Worm (Caenorhabditis elegans): Measurements from ENCODE around the gene Y19D2B.2.

The Y19D2B.2 gene

DNA sequence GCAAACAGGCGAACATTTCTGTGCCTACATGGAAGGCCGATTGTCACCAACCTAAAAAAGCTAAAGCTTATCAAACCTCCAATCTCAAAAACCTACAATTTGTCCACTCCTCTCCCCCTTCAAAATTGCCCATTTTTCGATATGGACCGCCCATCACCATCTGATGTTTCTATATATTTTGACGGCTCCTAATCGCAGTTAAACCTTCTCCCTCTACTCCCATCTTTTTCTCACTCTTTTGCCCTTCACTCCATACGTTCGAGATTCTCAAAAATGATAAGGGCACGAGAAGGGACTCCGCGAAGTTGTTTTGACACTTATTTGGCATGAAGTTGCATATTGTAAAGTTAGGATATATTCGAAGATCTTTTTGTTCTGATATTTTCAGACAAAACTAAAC lies 35.1 kb downstream of the Y19D2B.2 start:
- peak; percentile 67 for TF ChIP-seq aha-1 (tag)
- TF ChIP-seq ceh-20 (GFP tag; IDR thresholded peaks at IDR 0.05): 0 out of 2 replicates have a peak, but pooled peaks have one; percentile 23
- no peak for TF ChIP-seq lin-15B (tag; optimal IDR thresholded peaks at IDR 0.05)
- TF ChIP-seq unc-39 (tag; optimal IDR thresholded peaks at IDR 0.05): no peak

DNA sequence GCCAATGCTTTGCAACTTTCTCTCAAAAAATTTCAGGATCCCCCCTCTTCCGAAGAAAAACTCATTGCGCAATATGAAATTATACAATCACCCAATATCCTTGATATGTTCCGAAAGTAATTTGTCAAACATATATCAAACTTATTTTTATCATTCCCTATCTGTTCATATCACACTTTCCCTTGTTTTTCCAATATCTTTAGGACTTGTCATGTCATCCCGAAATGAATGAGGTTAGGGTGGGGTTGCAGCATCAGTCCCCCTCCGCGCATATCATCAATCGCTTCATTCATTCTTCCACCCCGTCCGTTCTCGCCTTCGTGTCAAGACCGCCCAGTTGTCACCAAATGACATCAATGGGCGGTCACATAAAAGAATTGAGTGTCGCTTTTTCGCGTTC lies 35.6 kb downstream of the Y19D2B.2 start:
- TF ChIP-seq lin-29 (GFP tag; IDR thresholded peaks at IDR 0.05) (no peak), nhr-25 (tag; optimal IDR thresholded peaks at IDR 0.05; ENCODE audit: borderline replicate concordance, insufficient read depth) (no peak), F26F4.8 (GFP tag; conservative IDR thresholded peaks at IDR 0.05) (no peak), zfp-3 (GFP tag; conservative IDR thresholded peaks at IDR 0.05) (no peak), hlh-11 (tag; optimal IDR thresholded peaks at IDR 0.05) (no peak), php-3 (GFP tag; IDR thresholded peaks at IDR 0.05) (no peak), nhr-6 (tag; optimal IDR thresholded peaks at IDR 0.05) (no peak), Y105C5A.15 (GFP tag; IDR thresholded peaks at IDR 0.05) (no peak), D1046.2 (GFP tag; IDR thresholded peaks at IDR 0.05) (no peak)

DNA sequence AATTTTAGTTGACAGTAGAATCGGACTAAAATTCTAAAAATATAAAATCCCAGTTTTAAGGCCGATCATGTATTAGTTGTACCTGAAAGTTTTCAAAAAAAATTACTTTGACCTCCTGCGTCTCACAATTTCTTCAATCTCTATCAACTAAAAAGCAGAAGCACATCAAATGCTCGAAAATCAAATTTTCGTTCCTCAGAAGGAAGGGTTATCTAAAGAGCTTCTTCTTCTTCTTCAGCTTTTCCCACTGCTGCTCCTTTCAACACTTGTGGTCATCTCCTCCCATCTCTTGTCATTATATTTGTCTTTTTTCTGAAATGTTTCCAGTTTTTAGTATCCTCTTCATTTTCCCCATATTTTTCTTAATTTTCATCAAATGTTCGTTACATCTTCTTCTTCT lies 40.7 kb downstream of the Y19D2B.2 start:
- TF ChIP-seq saeg-2 (GFP tag; IDR thresholded peaks at IDR 0.05) (no peak), ceh-62 (tag; optimal IDR thresholded peaks at IDR 0.05) (no peak), zip-2 (tag; optimal IDR thresholded peaks at IDR 0.05) (no peak), daf-16 (GFP tag; optimal IDR thresholded peaks at IDR 0.05) (no peak), daf-16 (tag; optimal IDR thresholded peaks at IDR 0.05) (no peak), ama-1 (optimal IDR thresholded peaks at IDR 0.05) (no peak), tra-1 (GFP tag; IDR thresholded peaks at IDR 0.05) (no peak), dpl-1 (GFP tag; optimal IDR thresholded peaks at IDR 0.05) (no peak), Y48G9A.11 (GFP tag; IDR thresholded peaks at IDR 0.05) (no peak), T26A8.4 (GFP tag; IDR thresholded peaks at IDR 0.05) (no peak), mep-1 (tag; optimal IDR thresholded peaks at IDR 0.05) (no peak), nhr-237 (tag; optimal IDR thresholded peaks at IDR 0.05) (no peak), dve-1 (tag; optimal IDR thresholded peaks at IDR 0.05; ENCODE audit: insufficient read depth) (no peak), ZK546.5 (tag; optimal IDR thresholded peaks at IDR 0.05) (no peak), ztf-11 (tag; optimal IDR thresholded peaks at IDR 0.05) (no peak)

DNA sequence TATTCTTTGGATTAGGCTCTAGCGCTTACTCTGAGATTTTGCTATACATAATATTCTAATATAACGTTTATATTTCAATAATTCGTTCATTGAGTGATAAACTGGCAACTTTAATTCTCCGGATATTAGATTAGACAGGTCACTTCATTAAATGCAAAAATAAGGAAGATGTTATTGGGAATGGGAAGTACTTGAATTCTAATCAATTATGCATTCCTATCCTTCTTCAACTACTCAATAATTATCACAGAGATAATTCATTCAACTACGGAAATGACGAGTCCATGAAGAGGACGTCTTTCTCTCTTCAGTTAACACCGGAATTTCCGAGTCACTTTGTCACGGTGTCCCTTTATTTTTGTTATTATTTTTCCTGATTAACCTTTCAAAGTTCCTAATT lies 46.6 kb downstream of the Y19D2B.2 start:
- TF ChIP-seq unc-62 (GFP tag; optimal IDR thresholded peaks at IDR 0.05 in 1 of 2) (peak in 1 of 2 experiments; percentile 20), unc-62 (tag; optimal IDR thresholded peaks at IDR 0.05) (no peak), nhr-10 (tag; optimal IDR thresholded peaks at IDR 0.05) (no peak)

DNA sequence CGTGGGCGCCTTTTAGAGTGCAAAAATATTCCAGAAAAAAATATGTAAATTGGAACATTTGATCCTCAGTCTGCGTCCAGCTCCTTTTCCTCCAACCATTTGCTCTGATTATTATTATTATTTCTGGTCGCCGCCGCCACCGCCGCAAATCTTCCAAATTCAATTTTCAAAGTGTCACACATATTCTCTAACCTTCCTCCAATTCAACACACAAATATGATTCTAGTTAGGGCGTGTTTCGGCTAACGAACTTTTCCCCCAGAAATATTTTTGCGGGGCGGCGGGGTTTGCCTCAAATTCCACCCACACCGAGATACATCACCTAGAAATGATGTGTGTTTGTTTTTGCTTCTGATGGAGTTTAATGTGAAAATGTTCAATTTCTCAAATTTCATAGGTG lies 47.6 kb downstream of the Y19D2B.2 start:
- TF ChIP-seq nhr-11 (tag; optimal IDR thresholded peaks at IDR 0.05) (no peak), D1046.2 (GFP tag; IDR thresholded peaks at IDR 0.05) (no peak), Y105C5A.15 (GFP tag; IDR thresholded peaks at IDR 0.05) (no peak), daf-8 (GFP tag; IDR thresholded peaks at IDR 0.05) (no peak), gei-8 (GFP tag; optimal IDR thresholded peaks at IDR 0.05) (no peak), unc-130 (GFP tag; optimal IDR thresholded peaks at IDR 0.05) (no peak), dmd-8 (GFP tag; IDR thresholded peaks at IDR 0.05) (no peak), mep-1 (tag; optimal IDR thresholded peaks at IDR 0.05) (no peak), T20F7.1 (GFP tag; optimal IDR thresholded peaks at IDR 0.05) (no peak), nhr-237 (tag; optimal IDR thresholded peaks at IDR 0.05) (no peak), zag-1 (tag; optimal IDR thresholded peaks at IDR 0.05) (no peak), skn-1 (tag; optimal IDR thresholded peaks at IDR 0.05) (no peak), madf-9 (GFP tag; conservative IDR thresholded peaks at IDR 0.05) (no peak), dpl-1 (GFP tag; optimal IDR thresholded peaks at IDR 0.05) (no peak), Y75B8A.6 (GFP tag; IDR thresholded peaks at IDR 0.05) (no peak), zfp-3 (GFP tag; conservative IDR thresholded peaks at IDR 0.05) (no peak), saeg-2 (GFP tag; IDR thresholded peaks at IDR 0.05) (no peak), ama-1 (optimal IDR thresholded peaks at IDR 0.05) (no peak)

Measured in whole organism, L4 larva.